Fruit fly (Drosophila melanogaster) whole organism, embryonic: ENCODE data around the gene CG10761.

Experiments used
- PHDP ChIP-seq: fragments of 200-800 bp; sonication (Bioruptor generic); optimal IDR thresholded peaks from 3 replicates; lab custom pipeline; 2018; ENCODE audit warnings: missing biosample characterization, mild to moderate bottlenecking, missing genetic modification characterization, moderate library complexity
- dm ChIP-seq: fragments of 200-800 bp; sonication (Bioruptor generic); optimal IDR thresholded peaks from 3 replicates; lab custom pipeline; 2016; ENCODE audit warnings: missing biosample characterization, missing genetic modification characterization

DNA sequence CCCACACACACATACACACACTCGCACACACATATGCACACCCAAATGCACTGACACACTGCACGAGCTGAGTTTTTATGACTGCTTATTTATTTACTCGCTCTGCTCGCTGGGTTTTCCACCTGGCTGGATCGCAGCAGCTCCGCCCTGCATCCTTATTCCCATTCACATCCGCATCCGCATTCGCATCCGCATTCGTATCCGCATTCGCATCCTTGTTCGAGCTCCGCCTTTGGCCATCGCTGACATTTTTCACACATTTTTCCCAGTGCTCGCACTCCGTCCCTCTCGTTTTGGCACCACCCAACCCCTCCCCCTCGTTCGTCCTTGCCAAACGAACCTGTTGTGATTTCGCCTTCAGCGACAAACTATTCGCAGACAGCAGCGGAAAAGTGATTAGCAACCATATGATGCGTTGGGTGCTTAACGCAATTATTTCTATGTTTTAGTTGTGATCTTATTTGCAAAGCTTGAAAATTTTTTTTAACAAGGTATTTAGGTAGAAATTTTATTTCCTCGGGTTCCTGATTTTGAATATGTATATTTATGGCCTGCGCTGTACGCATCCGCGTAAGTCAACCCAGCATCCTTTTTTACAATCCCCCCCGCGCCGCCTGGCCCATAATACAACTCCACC, 48.6 kb upstream of the CG10761 start:
- no peak for TF ChIP-seq dm
- no peak for TF ChIP-seq PHDP (tag; lab: Kevin White, UChicago)
